Fruit fly (Drosophila melanogaster): Measurements from ENCODE around the gene CG6481.

DNA sequence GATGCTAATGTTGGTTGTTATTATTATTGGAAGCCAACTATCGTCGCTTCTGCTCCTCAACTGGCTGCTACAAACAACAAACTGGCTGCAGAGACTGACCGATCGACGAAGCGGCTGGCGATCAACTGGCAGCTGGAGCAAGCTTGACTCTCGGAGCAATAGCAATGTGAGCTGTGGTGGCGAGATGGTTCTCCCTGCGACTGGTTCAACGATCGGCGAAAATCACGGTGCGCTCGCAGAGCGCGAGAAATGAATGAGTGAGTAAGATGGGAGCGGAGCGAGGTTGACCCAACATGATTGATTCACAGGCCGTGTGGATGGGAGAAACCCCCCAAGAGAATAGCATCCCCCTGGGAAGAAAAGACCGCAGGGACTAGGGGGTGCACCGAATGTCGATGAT lies 32.7 kb downstream of the CG6481 start, which contains the start of gene CG15046:
- TF ChIP-seq usp (GFP tag; optimal IDR thresholded peaks at IDR 0.05) (no peak), EcR (GFP tag; optimal IDR thresholded peaks at IDR 0.05) (no peak)
